Fruit fly (Drosophila melanogaster) whole organism, pupa: ENCODE results near the gene CG46306.

ENCODE experiments used
- CG12605 ChIP-seq: fragments of 200-800 bp; sonication (Bioruptor generic); IDR thresholded peaks from 2 replicates; pipeline ENCODE4 v1.3.6; 2022; ENCODE audit warnings: missing biosample characterization, missing genetic modification characterization
- CG13204 ChIP-seq: fragments of 200-800 bp; sonication (Bioruptor generic); optimal IDR thresholded peaks from 2 replicates; lab custom pipeline; 2018; ENCODE audit warnings: missing biosample characterization, mild to moderate bottlenecking, missing genetic modification characterization, moderate library complexity
- CG14655 ChIP-seq: fragments of 200-800 bp; sonication (Bioruptor generic); optimal IDR thresholded peaks from 3 replicates; lab custom pipeline; 2017; ENCODE audit warnings: mild to moderate bottlenecking, missing biosample characterization, missing genetic modification reagents, missing genetic modification characterization
- CG15710 ChIP-seq: fragments of 200-800 bp; sonication (Bioruptor generic); optimal IDR thresholded peaks from 2 replicates; lab custom pipeline; 2018; ENCODE audit warnings: missing biosample characterization, mild to moderate bottlenecking, missing genetic modification characterization, moderate library complexity
- CG17806 ChIP-seq: fragments of 200-800 bp; sonication (Bioruptor generic); optimal IDR thresholded peaks from 2 replicates; lab custom pipeline; 2018; ENCODE audit warnings: missing biosample characterization, mild to moderate bottlenecking, missing genetic modification characterization, moderate library complexity
- CG32121 ChIP-seq: fragments of 200-800 bp; sonication (Bioruptor generic); IDR thresholded peaks from 2 replicates; pipeline ENCODE4 v1.3.6; 2022; ENCODE audit warnings: missing biosample characterization, missing genetic modification characterization
- CG34367 ChIP-seq: fragments of 200-800 bp; sonication (Bioruptor generic); optimal IDR thresholded peaks from 2 replicates; lab custom pipeline; 2018; ENCODE audit warnings: missing biosample characterization, mild to moderate bottlenecking, missing genetic modification characterization
- CG9948 ChIP-seq: fragments of 200-800 bp; sonication (Bioruptor generic); optimal IDR thresholded peaks from 2 replicates; lab custom pipeline; 2018; ENCODE audit warnings: missing biosample characterization, mild to moderate bottlenecking, missing genetic modification characterization, moderate library complexity
- EcR ChIP-seq: fragments of 200-800 bp; sonication (Bioruptor generic); optimal IDR thresholded peaks from 3 replicates; lab custom pipeline; 2019; ENCODE audit warnings: missing biosample characterization, missing genetic modification characterization, mild to moderate bottlenecking, moderate library complexity, missing genetic modification reagents
- Pif1A ChIP-seq: fragments of 200-800 bp; sonication (Bioruptor generic); optimal IDR thresholded peaks from 3 replicates; lab custom pipeline; 2016; ENCODE audit warnings: missing biosample characterization, missing genetic modification characterization
- Snoo ChIP-seq: fragments of 200-800 bp; sonication (Bioruptor generic); optimal IDR thresholded peaks from 3 replicates; lab custom pipeline; 2017; ENCODE audit warnings: missing biosample characterization, mild to moderate bottlenecking, missing genetic modification characterization, inconsistent platforms
- rn ChIP-seq: fragments of 200-800 bp; sonication (Bioruptor generic); IDR thresholded peaks from 2 replicates; pipeline ENCODE4 v1.3.6; 2022; ENCODE audit warnings: missing biosample characterization, missing genetic modification characterization

DNA sequence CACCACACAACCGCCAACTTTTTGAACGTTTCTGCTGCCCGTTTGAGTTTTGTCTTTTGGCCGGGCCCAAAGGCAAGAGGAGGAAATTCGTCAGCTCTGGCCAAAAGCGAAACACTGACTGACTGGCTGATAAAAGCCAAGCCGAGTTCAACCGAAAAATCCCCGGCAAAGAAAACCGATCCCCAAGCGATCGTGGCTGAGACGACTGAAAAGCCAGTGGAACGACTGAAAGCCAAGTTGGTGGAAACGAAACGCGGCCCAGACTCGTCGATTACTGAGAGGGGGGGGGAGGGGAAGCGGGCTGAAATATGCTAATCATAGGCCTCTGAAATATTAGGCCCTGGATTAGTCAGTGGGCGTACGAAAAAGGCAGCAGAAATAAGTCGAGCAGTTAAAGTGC lies 41.1 kb upstream of the CG46306 start, which contains the start of gene CG13003:
- TF ChIP-seq Pif1A (GFP tag; lab: Kevin White, UChicago) (no peak), CG32121 (no peak), CG9948 (no peak), CG34367 (tag; lab: Kevin White, UChicago) (no peak), CG13204 (GFP tag; lab: Kevin White, UChicago) (no peak), CG17806 (tag; lab: Kevin White, UChicago) (no peak), Snoo (tag; lab: Kevin White, UChicago) (no peak), rn (GFP tag; lab: Robert Waterston, UW) (no peak), CG15710 (no peak), EcR (GFP tag; lab: Kevin White, UChicago) (no peak), CG14655 (GFP tag; lab: Kevin White, UChicago) (no peak), CG12605 (GFP tag; lab: Robert Waterston, UW) (no peak)
